Worm (Caenorhabditis elegans): Measurements from ENCODE around the gene npr-4.
A peak's percentile ranks its signal among the peaks of the same experiment; 100 is the strongest.

Gene npr-4

ce11 chrX:12524514-12524913, 27.0 kb downstream of the npr-4 start:
- TF ChIP-seq lin-13 (tag; optimal IDR thresholded peaks at IDR 0.05) (no peak), ces-1 (GFP tag; optimal IDR thresholded peaks at IDR 0.05) (peak; percentile 81), lin-32 (GFP tag; optimal IDR thresholded peaks at IDR 0.05) (no peak), pha-4 (tag; optimal IDR thresholded peaks at IDR 0.05) (no peak), elt-3 (tag; optimal IDR thresholded peaks at IDR 0.05) (no peak), unc-62 (GFP tag; optimal IDR thresholded peaks at IDR 0.05) (no peak), snpc-4 (tag; optimal IDR thresholded peaks at IDR 0.05) (no peak)

- no peak for TF ChIP-seq mep-1 (tag; optimal IDR thresholded peaks at IDR 0.05)
- no peak for TF ChIP-seq bed-3 (GFP tag; optimal IDR thresholded peaks at IDR 0.05)
- no peak for TF ChIP-seq nhr-237 (tag; optimal IDR thresholded peaks at IDR 0.05)
- no peak for TF ChIP-seq tbx-8 (GFP tag; optimal IDR thresholded peaks at IDR 0.05)
- no peak for TF ChIP-seq sptf-1 (tag; optimal IDR thresholded peaks at IDR 0.05)
- TF ChIP-seq ham-2 (GFP tag; optimal IDR thresholded peaks at IDR 0.05) = no peak
- TF ChIP-seq ceh-83 (GFP tag; optimal IDR thresholded peaks at IDR 0.05) = no peak
- no peak for TF ChIP-seq lin-13 (tag; optimal IDR thresholded peaks at IDR 0.05)
- TF ChIP-seq mls-2 (tag; optimal IDR thresholded peaks at IDR 0.05) = no peak
- TF ChIP-seq flh-1 (GFP tag; optimal IDR thresholded peaks at IDR 0.05) = no peak
- no peak for TF ChIP-seq sem-2 (GFP tag; optimal IDR thresholded peaks at IDR 0.05)
- no peak for TF ChIP-seq unc-120 (tag; optimal IDR thresholded peaks at IDR 0.05; ENCODE audit: poor library complexity, severe bottlenecking)
- no peak for TF ChIP-seq pha-4 (tag; optimal IDR thresholded peaks at IDR 0.05)
- TF ChIP-seq hlh-1 (tag; optimal IDR thresholded peaks at IDR 0.05) = no peak
- TF ChIP-seq ceh-43 (GFP tag; optimal IDR thresholded peaks at IDR 0.05) = no peak
- no peak for TF ChIP-seq unc-39 (tag; optimal IDR thresholded peaks at IDR 0.05)
- no peak for TF ChIP-seq elt-3 (tag; optimal IDR thresholded peaks at IDR 0.05)
- TF ChIP-seq zip-8 (tag; optimal IDR thresholded peaks at IDR 0.05) = no peak
- TF ChIP-seq lin-32 (GFP tag; optimal IDR thresholded peaks at IDR 0.05) = no peak
- no peak for TF ChIP-seq drap-1 (GFP tag; optimal IDR thresholded peaks at IDR 0.05)
Measured at ce11 chrX:12523071-12523483, 28.4 kb downstream of the npr-4 start.

- no peak for TF ChIP-seq sptf-1 (tag; optimal IDR thresholded peaks at IDR 0.05)
- TF ChIP-seq pha-4 (tag; optimal IDR thresholded peaks at IDR 0.05) = no peak
- TF ChIP-seq nhr-237 (tag; optimal IDR thresholded peaks at IDR 0.05) = no peak
- TF ChIP-seq ceh-83 (GFP tag; optimal IDR thresholded peaks at IDR 0.05) = no peak
- no peak for TF ChIP-seq flh-1 (GFP tag; optimal IDR thresholded peaks at IDR 0.05)
Measured at ce11 chrX:12518982-12519381, 32.5 kb downstream of the npr-4 start.

DNA sequence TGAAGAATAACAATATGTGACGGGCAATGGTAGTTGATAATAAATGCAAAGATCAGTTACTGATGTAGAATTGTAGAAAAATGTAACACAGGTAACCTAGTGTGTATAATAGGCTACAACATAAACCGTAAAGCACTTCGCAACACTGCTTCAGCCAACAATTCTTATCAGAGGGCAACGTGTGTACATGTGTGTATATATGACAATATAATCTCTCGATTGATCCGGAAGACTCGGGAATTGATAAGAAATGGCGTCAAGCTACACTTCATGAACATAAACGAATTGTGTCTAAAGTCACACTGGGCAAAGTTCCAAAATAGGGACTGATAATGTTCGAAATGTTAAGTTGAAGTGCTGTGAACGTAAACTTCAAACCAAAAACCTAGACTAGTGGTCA, 33.0 kb downstream of the npr-4 start:
- TF ChIP-seq mep-1 (tag; optimal IDR thresholded peaks at IDR 0.05) (no peak), sptf-1 (tag; optimal IDR thresholded peaks at IDR 0.05) (no peak), snpc-4 (tag; optimal IDR thresholded peaks at IDR 0.05) (no peak), pha-4 (tag; optimal IDR thresholded peaks at IDR 0.05) (no peak), ham-2 (GFP tag; optimal IDR thresholded peaks at IDR 0.05) (no peak), unc-120 (tag; optimal IDR thresholded peaks at IDR 0.05; ENCODE audit: poor library complexity, severe bottlenecking) (no peak), bed-3 (GFP tag; optimal IDR thresholded peaks at IDR 0.05) (no peak), nhr-237 (tag; optimal IDR thresholded peaks at IDR 0.05) (no peak), unc-39 (tag; optimal IDR thresholded peaks at IDR 0.05) (no peak), ceh-43 (GFP tag; optimal IDR thresholded peaks at IDR 0.05) (no peak), cnd-1 (tag; optimal IDR thresholded peaks at IDR 0.05) (no peak), lin-13 (tag; optimal IDR thresholded peaks at IDR 0.05) (no peak), elt-1 (tag; optimal IDR thresholded peaks at IDR 0.05; ENCODE audit: borderline replicate concordance, insufficient read depth) (no peak), blmp-1 (tag; optimal IDR thresholded peaks at IDR 0.05) (no peak)

DNA sequence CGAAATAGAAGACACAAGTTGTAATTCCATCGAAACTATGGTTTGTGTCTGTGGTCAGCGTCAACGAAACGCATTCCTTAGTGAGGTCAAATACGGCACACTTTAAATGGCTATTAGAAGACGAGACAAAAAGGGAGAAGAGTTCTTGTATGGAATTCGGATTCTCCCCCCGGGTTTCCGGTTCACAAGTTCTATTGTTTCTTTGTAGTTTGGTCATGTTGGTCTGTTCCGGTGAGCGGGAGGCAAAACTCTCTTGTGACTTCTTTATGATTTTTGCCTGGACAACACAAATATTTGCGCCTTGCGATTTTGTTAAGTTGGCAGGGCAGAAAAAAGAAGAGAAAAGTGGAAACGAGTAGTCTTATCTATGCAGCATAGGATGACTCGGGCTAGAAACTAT, 33.6 kb downstream of the npr-4 start:
- TF ChIP-seq ces-1 (GFP tag; optimal IDR thresholded peaks at IDR 0.05) (no peak), ham-2 (GFP tag; optimal IDR thresholded peaks at IDR 0.05) (no peak), mls-2 (tag; optimal IDR thresholded peaks at IDR 0.05) (no peak), blmp-1 (tag; optimal IDR thresholded peaks at IDR 0.05) (no peak), pha-4 (tag; optimal IDR thresholded peaks at IDR 0.05) (no peak), bed-3 (GFP tag; optimal IDR thresholded peaks at IDR 0.05) (no peak), lsy-2 (tag; optimal IDR thresholded peaks at IDR 0.05) (no peak), zip-8 (tag; optimal IDR thresholded peaks at IDR 0.05) (no peak), unc-120 (tag; optimal IDR thresholded peaks at IDR 0.05; ENCODE audit: poor library complexity, severe bottlenecking) (no peak), lin-13 (tag; optimal IDR thresholded peaks at IDR 0.05) (no peak), mab-5 (tag; optimal IDR thresholded peaks at IDR 0.05) (no peak), ceh-43 (GFP tag; optimal IDR thresholded peaks at IDR 0.05) (no peak), elt-3 (tag; optimal IDR thresholded peaks at IDR 0.05) (no peak), sem-2 (GFP tag; optimal IDR thresholded peaks at IDR 0.05) (no peak)
